Fruit fly (Drosophila melanogaster) whole organism, larva: ENCODE results near the gene CG7945.

Experiments
- noc ChIP-seq: fragments of 200-800 bp; sonication (Bioruptor generic); optimal IDR thresholded peaks from 3 replicates; lab custom pipeline; 2019; ENCODE audit warnings: missing biosample characterization, mild to moderate bottlenecking, missing genetic modification characterization, moderate library complexity

The CG7945 gene

dm6 chr3L:15529143-15529542, 5.2 kb upstream of the CG7945 start, which contains the start of gene obst-H:
Gene obst-H, minus strand, starts transcription at chr3L:15529243.
- TF ChIP-seq noc = no peak

dm6 chr3L:15528096-15528495, 4.2 kb upstream of the CG7945 start, which contains the start of gene CG42728:
Gene CG42728, minus strand, starts transcription at chr3L:15528196.
- no peak for TF ChIP-seq noc

- TF ChIP-seq noc = no peak
These were observed 3.5 kb upstream of the CG7945 start, which contains the start of gene CG42729 for dm6 chr3L:15527416-15527815. Gene CG42729, minus strand, starts transcription at chr3L:15527516.

dm6 chr3L:15526712-15527111, 2.8 kb upstream of the CG7945 start, which contains the start of gene CG33985:
Gene CG33985, minus strand, starts transcription at chr3L:15526812.
- no peak for TF ChIP-seq noc

- TF ChIP-seq noc = no peak
These were observed 1.2 kb upstream of the CG7945 start, which contains the start of gene CG33986 for dm6 chr3L:15525153-15525552. Gene CG33986, minus strand, starts transcription at chr3L:15525253.

- TF ChIP-seq noc = no peak
These were observed 3.6 kb downstream of the CG7945 start, which contains the start of gene yellow-k for dm6 chr3L:15520320-15520719. Gene yellow-k, plus strand, starts transcription at chr3L:15520620.

- no peak for TF ChIP-seq noc
These were observed 4.0 kb downstream of the CG7945 start for dm6 chr3L:15519920-15520319.

- TF ChIP-seq noc = no peak
These were observed 4.4 kb downstream of the CG7945 start, which contains the start of gene mex1 for dm6 chr3L:15519492-15519891. Gene mex1, minus strand, starts transcription at chr3L:15519592.

dm6 chr3L:15518344-15518743, 5.6 kb downstream of the CG7945 start:
- no peak for TF ChIP-seq noc

dm6 chr3L:15517508-15517907, 6.4 kb downstream of the CG7945 start:
- no peak for TF ChIP-seq noc

dm6 chr3L:15516956-15517355, 7.0 kb downstream of the CG7945 start, which contains the start of gene CG13454:
Gene CG13454, minus strand, starts transcription at chr3L:15517056.
- TF ChIP-seq noc = no peak

dm6 chr3L:15516440-15516839, 7.5 kb downstream of the CG7945 start:
- TF ChIP-seq noc = no peak

dm6 chr3L:15514814-15515495, 9.0 kb downstream of the CG7945 start:
- TF ChIP-seq noc = peak; percentile 3

dm6 chr3L:15514405-15514804, 9.5 kb downstream of the CG7945 start:
- peak; percentile 61 for TF ChIP-seq noc

dm6 chr3L:15513726-15514125, 10.2 kb downstream of the CG7945 start:
- peak; percentile 42 for TF ChIP-seq noc

dm6 chr3L:15513264-15513663, 10.7 kb downstream of the CG7945 start:
- no peak for TF ChIP-seq noc

- no peak for TF ChIP-seq noc
These were observed 12.2 kb downstream of the CG7945 start for dm6 chr3L:15511688-15512250.

- TF ChIP-seq noc = peak; percentile 16
These were observed 13.2 kb downstream of the CG7945 start, which contains the start of gene MsrA for dm6 chr3L:15510787-15511186. Gene MsrA, plus strand, starts transcription at chr3L:15511052.
